Worm (Caenorhabditis elegans) whole organism, L3 larva: Measurements from ENCODE around the gene gcy-4.
A peak's percentile ranks its signal among the peaks of the same experiment; 100 is the strongest.

Experiments
- nhr-25 ChIP-seq: sonication (generic microtip); optimal IDR thresholded peaks from 2 replicates; lab custom pipeline; 2017; ENCODE audit warnings: missing biosample characterization, missing genetic modification characterization
- pha-4 ChIP-seq: fragments of 150-350 bp; optimal IDR thresholded peaks from 2 replicates; lab custom pipeline; 2014; ENCODE audit warnings: missing biosample characterization, missing genetic modification reagents, missing genetic modification characterization
- unc-62 ChIP-seq: fragments of 150-350 bp; sonication (generic microtip); optimal IDR thresholded peaks from 4 replicates; lab custom pipeline; 2014; ENCODE audit warnings: missing biosample characterization, missing genetic modification reagents, missing genetic modification characterization

DNA sequence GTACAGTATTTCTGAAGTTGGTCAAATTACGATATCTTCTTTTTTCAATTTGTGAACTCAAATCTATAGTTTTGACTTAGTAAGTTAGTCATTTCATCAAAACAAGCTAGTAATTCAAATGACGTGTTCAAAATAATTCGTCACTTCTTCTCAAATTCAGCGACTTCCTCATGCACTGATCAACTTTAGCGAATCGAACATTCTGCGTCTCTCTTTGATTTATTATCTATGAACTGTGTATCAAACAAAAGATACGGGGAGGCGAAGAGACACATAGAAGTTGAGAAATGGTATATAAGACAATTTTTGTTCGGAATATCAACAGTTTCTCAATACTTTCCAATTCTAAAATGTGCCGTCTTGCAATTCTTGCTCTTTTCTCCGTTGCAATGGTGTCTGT is 3.3 kb upstream of the gcy-4 start, which contains the start of gene srlf-34:
- no peak for TF ChIP-seq unc-62 (GFP tag; lab: Kevin White, UChicago)
- peak; percentile 28 for TF ChIP-seq nhr-25 (tag; lab: Kevin White, UChicago)
- no peak for TF ChIP-seq pha-4 (tag; lab: Kevin White, UChicago)
